Fruit fly (Drosophila melanogaster): ENCODE data around the gene Peritrophin-15b.

The Peritrophin-15b gene

dm6 chr2L:8361204-8361952, 33.4 kb downstream of the Peritrophin-15b start:
- no peak for TF ChIP-seq sd (tag; optimal IDR thresholded peaks at IDR 0.05)
- TF ChIP-seq Sry-β (GFP tag; optimal IDR thresholded peaks at IDR 0.05): no peak
- peak; percentile 20 for TF ChIP-seq CG16815 (GFP tag; optimal IDR thresholded peaks at IDR 0.05)
- TF ChIP-seq pho (GFP tag; optimal IDR thresholded peaks at IDR 0.05): peak; percentile 15
- no peak for TF ChIP-seq MESR4 (GFP tag; optimal IDR thresholded peaks at IDR 0.05)
- no peak for TF ChIP-seq NFAT (GFP tag; IDR thresholded peaks at IDR 0.05)
- no peak for TF ChIP-seq chinmo (GFP tag; IDR thresholded peaks at IDR 0.05; ENCODE audit: partially characterized antibody)
- TF ChIP-seq Gsc (GFP tag; IDR thresholded peaks at IDR 0.05): no peak
- no peak for TF ChIP-seq Spps (tag; optimal IDR thresholded peaks at IDR 0.05)
- peak; percentile 6 for TF ChIP-seq org-1 (GFP tag; optimal IDR thresholded peaks at IDR 0.05)
- no peak for TF ChIP-seq wdn (GFP tag; IDR thresholded peaks at IDR 0.05)
- TF ChIP-seq Med (GFP tag): peak; percentile 77
- peak; percentile 4 for TF ChIP-seq crc (GFP tag; optimal IDR thresholded peaks at IDR 0.05)
- no peak for TF ChIP-seq Scr (GFP tag; IDR thresholded peaks at IDR 0.05; ENCODE audit: partially characterized antibody)
- TF ChIP-seq D (optimal IDR thresholded peaks at IDR 0.05): no peak
- peak; percentile 46 for TF ChIP-seq D (GFP tag; optimal IDR thresholded peaks at IDR 0.05)
- TF ChIP-seq E2f1 (GFP tag; IDR thresholded peaks at IDR 0.05): no peak
- peak; percentile 82 for TF ChIP-seq sens (GFP tag)
- no peak for TF ChIP-seq CG6791 (GFP tag; IDR thresholded peaks at IDR 0.05; ENCODE audit: partially characterized antibody)
- peak; percentile 23 for TF ChIP-seq Xbp1 (GFP tag; optimal IDR thresholded peaks at IDR 0.05)
- TF ChIP-seq Myb (GFP tag; optimal IDR thresholded peaks at IDR 0.05): no peak
- TF ChIP-seq CG17568 (GFP tag; optimal IDR thresholded peaks at IDR 0.05): peak; percentile 3
- TF ChIP-seq Asciz (GFP tag; optimal IDR thresholded peaks at IDR 0.05): no peak
- TF ChIP-seq dmrt11E (tag; optimal IDR thresholded peaks at IDR 0.05): peak; percentile 13
- TF ChIP-seq pfk (GFP tag; optimal IDR thresholded peaks at IDR 0.05): peak; percentile 12
- peak; percentile 14 for TF ChIP-seq CG4424 (GFP tag; optimal IDR thresholded peaks at IDR 0.05)
- peak; percentile 8 for TF ChIP-seq exex (tag; optimal IDR thresholded peaks at IDR 0.05)
- TF ChIP-seq Ets65A (GFP tag): peak; percentile 9
- TF ChIP-seq lbe (GFP tag; optimal IDR thresholded peaks at IDR 0.05): peak; percentile 26
- peak; percentile 26 for TF ChIP-seq Dip3 (GFP tag; optimal IDR thresholded peaks at IDR 0.05)
- no peak for TF ChIP-seq HLH3B (GFP tag; IDR thresholded peaks at IDR 0.05)
- TF ChIP-seq run (tag; optimal IDR thresholded peaks at IDR 0.05): no peak
- TF ChIP-seq CG1233 (GFP tag; optimal IDR thresholded peaks at IDR 0.05): no peak
- TF ChIP-seq CG8924 (tag; optimal IDR thresholded peaks at IDR 0.05): peak; percentile 20
- no peak for TF ChIP-seq knrl (GFP tag; IDR thresholded peaks at IDR 0.05; ENCODE audit: partially characterized antibody)
- TF ChIP-seq Atf-2 (GFP tag; optimal IDR thresholded peaks at IDR 0.05): peak; percentile 10
- peak; percentile 7 for TF ChIP-seq CG14710 (tag; optimal IDR thresholded peaks at IDR 0.05)
- TF ChIP-seq nom (GFP tag; optimal IDR thresholded peaks at IDR 0.05): peak; percentile 2
- peak; percentile 20 for TF ChIP-seq Sox102F (GFP tag; optimal IDR thresholded peaks at IDR 0.05)
- peak; percentile 19 for TF ChIP-seq CG1602 (GFP tag; optimal IDR thresholded peaks at IDR 0.05)
- TF ChIP-seq gem (tag; optimal IDR thresholded peaks at IDR 0.05): peak; percentile 55
- no peak for TF ChIP-seq Optix (GFP tag; IDR thresholded peaks at IDR 0.05)
- peak; percentile 27 for TF ChIP-seq zfh2 (GFP tag; optimal IDR thresholded peaks at IDR 0.05)
- no peak for TF ChIP-seq CG7271 (tag; optimal IDR thresholded peaks at IDR 0.05)
- peak; percentile 13 for TF ChIP-seq CG12299 (tag; optimal IDR thresholded peaks at IDR 0.05)
- peak; percentile 41; the same call in 2 of the 3 replicates for TF ChIP-seq row (GFP tag; IDR thresholded peaks at IDR 0.05)
- peak; percentile 10 for TF ChIP-seq CHES-1-like (GFP tag; optimal IDR thresholded peaks at IDR 0.05)
- TF ChIP-seq Hmx (GFP tag; optimal IDR thresholded peaks at IDR 0.05): peak; percentile 19
- TF ChIP-seq Sox100B (GFP tag; optimal IDR thresholded peaks at IDR 0.05): peak; percentile 10
- peak; percentile 17 for TF ChIP-seq Ssrp (tag; optimal IDR thresholded peaks at IDR 0.05)
